Worm (Caenorhabditis elegans) whole organism, L4 larva: ENCODE results near the gene T07C4.12.

ENCODE experiments used
- ZK546.5 ChIP-seq, 2 experiments: sonication (generic microtip); optimal IDR thresholded peaks; 2 replicates each; lab custom pipeline; 2017; ENCODE audit warnings: missing biosample characterization in 2 of 2, missing genetic modification characterization in 2 of 2
- aly-2 ChIP-seq: sonication (generic microtip); optimal IDR thresholded peaks from 2 replicates; lab custom pipeline; 2018; ENCODE audit warnings: missing biosample characterization, missing genetic modification characterization
- ama-1 ChIP-seq: fragments of 150-350 bp; optimal IDR thresholded peaks from 2 replicates; lab custom pipeline; 2014; ENCODE audit warnings: inconsistent platforms, mixed read lengths
- ceh-32 ChIP-seq: sonication (generic microtip); optimal IDR thresholded peaks from 2 replicates; lab custom pipeline; 2016; ENCODE audit warnings: mild to moderate bottlenecking, missing genetic modification characterization, missing compliant biosample characterization; ENCODE audit not compliant: poor library complexity
- dmd-8 ChIP-seq: fragments of 200-800 bp; sonication (Bioruptor generic); IDR thresholded peaks from 2 replicates; pipeline ENCODE4 v1.3.6; 2022; ENCODE audit warnings: missing genetic modification characterization, missing compliant biosample characterization
- dpl-1 ChIP-seq: fragments of 150-350 bp; optimal IDR thresholded peaks from 2 replicates; lab custom pipeline; 2014; ENCODE audit warnings: missing biosample characterization, missing genetic modification reagents, missing genetic modification characterization
- fkh-10 ChIP-seq: fragments of 150-350 bp; optimal IDR thresholded peaks from 2 replicates; lab custom pipeline; 2014; ENCODE audit warnings: missing biosample characterization, missing genetic modification reagents, missing genetic modification characterization
- lsy-2 ChIP-seq, 2 experiments: fragments of 150-350 bp in 1 of 2; sonication (generic microtip) in 1 of 2; optimal IDR thresholded peaks; 2 replicates each; lab custom pipeline; 2014 to 2017; ENCODE audit warnings: missing biosample characterization in 2 of 2, missing genetic modification characterization in 2 of 2
- nhr-28 ChIP-seq: fragments of 150-350 bp; optimal IDR thresholded peaks from 2 replicates; lab custom pipeline; 2014; ENCODE audit warnings: missing biosample characterization, missing genetic modification characterization
- snpc-1.2 ChIP-seq: fragments of 200-800 bp; sonication (Bioruptor generic); IDR thresholded peaks from 2 replicates; pipeline ENCODE4 v1.3.6; 2022; ENCODE audit warnings: missing genetic modification reagents, missing genetic modification characterization, missing compliant biosample characterization
- unc-39 ChIP-seq: sonication (generic microtip); optimal IDR thresholded peaks from 2 replicates; lab custom pipeline; 2017; ENCODE audit warnings: missing biosample characterization, missing genetic modification characterization
- zag-1 ChIP-seq: fragments of 150-350 bp; optimal IDR thresholded peaks from 2 replicates; lab custom pipeline; 2014; ENCODE audit warnings: missing biosample characterization, missing genetic modification characterization

ce11 chrIII:10338992-10339852, 6.8 kb upstream of the T07C4.12 start:
- TF ChIP-seq unc-39 (tag; lab: Kevin White, UChicago), result no peak
- peak in 1 of 2 experiments; percentile 51 for TF ChIP-seq lsy-2 (tag; optimal IDR thresholded peaks at IDR 0.05; lab: Kevin White, UChicago)
- TF ChIP-seq fkh-10 (GFP tag; lab: Kevin White, UChicago), result no peak
- no peak for TF ChIP-seq zag-1 (tag; lab: Kevin White, UChicago)
- TF ChIP-seq aly-2, result no peak
- TF ChIP-seq nhr-28 (tag; lab: Kevin White, UChicago), result peak; percentile 11
- TF ChIP-seq snpc-1.2 (GFP tag; lab: Robert Waterston, UW), result no peak
- TF ChIP-seq ceh-32, result no peak
- TF ChIP-seq ama-1 (lab: Kevin White, UChicago), result peak; percentile 84
- no peak for TF ChIP-seq ZK546.5 (tag; optimal IDR thresholded peaks at IDR 0.05; lab: Kevin White, UChicago)
- no peak for TF ChIP-seq dmd-8
- no peak for TF ChIP-seq dpl-1 (GFP tag; lab: Kevin White, UChicago)
